Fruit fly (Drosophila melanogaster) whole organism, embryonic: ENCODE measurements around the gene r2d2.

Experiments used
- B-H1 ChIP-seq: fragments of 200-800 bp; sonication (Bioruptor generic); IDR thresholded peaks from 3 replicates; pipeline ENCODE4 v1.3.6; 2022; ENCODE audit warnings: missing biosample characterization, missing genetic modification characterization
- CG10147 ChIP-seq: fragments of 200-800 bp; sonication (Bioruptor generic); optimal IDR thresholded peaks from 2 replicates; lab custom pipeline; 2019; ENCODE audit warnings: missing biosample characterization, mild to moderate bottlenecking, missing genetic modification characterization, moderate library complexity
- CG10979 ChIP-seq: fragments of 200-800 bp; sonication (Bioruptor generic); optimal IDR thresholded peaks from 2 replicates; lab custom pipeline; 2018; ENCODE audit warnings: missing biosample characterization, mild to moderate bottlenecking, missing genetic modification characterization, moderate library complexity
- CG1233 ChIP-seq: fragments of 200-800 bp; sonication (Bioruptor generic); optimal IDR thresholded peaks from 4 replicates; lab custom pipeline; 2018; ENCODE audit warnings: missing biosample characterization, mild to moderate bottlenecking, missing genetic modification characterization
- CG15269 ChIP-seq: fragments of 200-800 bp; sonication (Bioruptor generic); optimal IDR thresholded peaks from 2 replicates; lab custom pipeline; 2018; ENCODE audit warnings: missing biosample characterization, mild to moderate bottlenecking, missing genetic modification characterization, moderate library complexity
- CG16779 ChIP-seq: fragments of 200-800 bp; sonication (Bioruptor generic); IDR thresholded peaks from 2 replicates; pipeline ENCODE4 v1.3.6; 2022; ENCODE audit warnings: missing biosample characterization, missing genetic modification characterization
- CG17568 ChIP-seq: fragments of 200-800 bp; sonication (Bioruptor generic); optimal IDR thresholded peaks from 2 replicates; lab custom pipeline; 2018; ENCODE audit warnings: missing biosample characterization, mild to moderate bottlenecking, missing genetic modification characterization, moderate library complexity
- CG18262 ChIP-seq: fragments of 200-800 bp; optimal IDR thresholded peaks from 3 replicates; lab custom pipeline; 2019; ENCODE audit warnings: missing biosample characterization, mild to moderate bottlenecking, missing genetic modification characterization, moderate library complexity
- CG18764 ChIP-seq: fragments of 200-800 bp; sonication (Bioruptor generic); optimal IDR thresholded peaks from 3 replicates; lab custom pipeline; 2016; ENCODE audit warnings: missing biosample characterization, missing genetic modification characterization
- CG2875 ChIP-seq: fragments of 200-800 bp; sonication (Bioruptor generic); optimal IDR thresholded peaks from 2 replicates; lab custom pipeline; 2017; ENCODE audit warnings: missing biosample characterization, mild to moderate bottlenecking, missing genetic modification characterization, missing genetic modification reagents
- CG31388 ChIP-seq: fragments of 200-800 bp; sonication (Bioruptor generic); optimal IDR thresholded peaks from 2 replicates; lab custom pipeline; 2016; ENCODE audit warnings: missing biosample characterization, missing genetic modification characterization
- CG32532 ChIP-seq: fragments of 200-800 bp; sonication (Bioruptor generic); IDR thresholded peaks from 2 replicates; pipeline ENCODE4 v1.3.6; 2022; ENCODE audit warnings: missing biosample characterization, missing genetic modification characterization
- CG32772 ChIP-seq: fragments of 200-800 bp; sonication (Bioruptor generic); IDR thresholded peaks from 2 replicates; pipeline ENCODE4 v1.3.6; 2022; ENCODE audit warnings: missing biosample characterization, missing genetic modification characterization
- CG33213 ChIP-seq: fragments of 200-800 bp; sonication (Bioruptor generic); optimal IDR thresholded peaks from 3 replicates; lab custom pipeline; 2016; ENCODE audit warnings: missing biosample characterization, missing genetic modification characterization
- CG34422 ChIP-seq: fragments of 200-800 bp; sonication (Bioruptor generic); IDR thresholded peaks from 3 replicates; pipeline ENCODE4 v1.3.6; 2022; ENCODE audit warnings: missing biosample characterization, missing genetic modification characterization
- CG3847 ChIP-seq: fragments of 200-800 bp; sonication (Bioruptor generic); IDR thresholded peaks from 2 replicates; pipeline ENCODE4 v1.3.6; 2022; ENCODE audit warnings: missing biosample characterization, missing genetic modification characterization
- CG4328 ChIP-seq: fragments of 200-800 bp; sonication (Bioruptor generic); optimal IDR thresholded peaks from 3 replicates; lab custom pipeline; 2017; ENCODE audit warnings: missing biosample characterization, missing genetic modification reagents, missing genetic modification characterization
- CG5180 ChIP-seq: fragments of 200-800 bp; sonication (Bioruptor generic); optimal IDR thresholded peaks from 3 replicates; lab custom pipeline; 2017; ENCODE audit warnings: missing biosample characterization, missing genetic modification characterization, mild to moderate bottlenecking, moderate library complexity, missing genetic modification reagents
- CG5953 ChIP-seq: fragments of 200-800 bp; sonication (Bioruptor generic); IDR thresholded peaks from 2 replicates; pipeline ENCODE4 v1.3.6; 2022; ENCODE audit warnings: missing biosample characterization, missing genetic modification characterization
- CG7357 ChIP-seq: fragments of 200-800 bp; sonication (Bioruptor generic); IDR thresholded peaks from 3 replicates; pipeline ENCODE4 v1.3.6; 2022; ENCODE audit warnings: missing biosample characterization, missing genetic modification characterization
- CG7372 ChIP-seq: fragments of 200-800 bp; sonication (Bioruptor generic); IDR thresholded peaks from 2 replicates; pipeline ENCODE4 v1.3.6; 2022; ENCODE audit warnings: missing biosample characterization, missing genetic modification characterization
- CG7556 ChIP-seq: fragments of 200-800 bp; sonication (Bioruptor generic); optimal IDR thresholded peaks from 2 replicates; lab custom pipeline; 2017; ENCODE audit warnings: missing biosample characterization, mild to moderate bottlenecking, missing genetic modification characterization
- CG9876 ChIP-seq: fragments of 200-800 bp; sonication (Bioruptor generic); optimal IDR thresholded peaks from 2 replicates; lab custom pipeline; 2016; ENCODE audit warnings: missing biosample characterization, missing genetic modification characterization
- Camta ChIP-seq: fragments of 200-800 bp; sonication (Bioruptor generic); optimal IDR thresholded peaks from 2 replicates; lab custom pipeline; 2016; ENCODE audit warnings: missing biosample characterization, missing genetic modification characterization
- Drgx ChIP-seq: fragments of 200-800 bp; sonication (Bioruptor generic); IDR thresholded peaks from 2 replicates; pipeline ENCODE4 v1.3.6; 2022; ENCODE audit warnings: missing biosample characterization, missing genetic modification characterization
- Ets97D ChIP-seq: fragments of 200-800 bp; sonication (Bioruptor generic); optimal IDR thresholded peaks from 3 replicates; lab custom pipeline; 2016; ENCODE audit warnings: missing biosample characterization, missing genetic modification characterization
- Fer3 ChIP-seq: fragments of 200-800 bp; sonication (Bioruptor generic); optimal IDR thresholded peaks from 2 replicates; lab custom pipeline; 2018; ENCODE audit warnings: missing biosample characterization, mild to moderate bottlenecking, missing genetic modification characterization, moderate library complexity
- Hey ChIP-seq: fragments of 200-800 bp; sonication (Bioruptor generic); optimal IDR thresholded peaks from 3 replicates; lab custom pipeline; 2018; ENCODE audit warnings: missing biosample characterization, mild to moderate bottlenecking, missing genetic modification characterization
- Hr51 ChIP-seq, 2 experiments: fragments of 200-800 bp; sonication (Bioruptor generic); optimal IDR thresholded peaks; 2 replicates in 1 of 2; 3 replicates in 1 of 2; lab custom pipeline; 2016 to 2018; ENCODE audit warnings: missing biosample characterization in 2 of 2, missing genetic modification characterization in 2 of 2, mild to moderate bottlenecking in 1 of 2, moderate library complexity in 1 of 2
- MBD-R2 ChIP-seq: fragments of 200-800 bp; sonication (Bioruptor generic); IDR thresholded peaks from 2 replicates; pipeline ENCODE4 v1.3.6; 2022; ENCODE audit warnings: missing biosample characterization, missing genetic modification characterization
- Mes4 ChIP-seq: fragments of 200-800 bp; sonication (Bioruptor generic); optimal IDR thresholded peaks from 2 replicates; lab custom pipeline; 2016; ENCODE audit warnings: missing biosample characterization, missing genetic modification characterization
- NC2β ChIP-seq: fragments of 200-800 bp; sonication (Bioruptor generic); optimal IDR thresholded peaks from 2 replicates; lab custom pipeline; 2016; ENCODE audit warnings: missing biosample characterization, missing genetic modification characterization
- Nf-YC ChIP-seq: fragments of 200-800 bp; optimal IDR thresholded peaks from 3 replicates; lab custom pipeline; 2019; ENCODE audit warnings: missing biosample characterization, mild to moderate bottlenecking, missing genetic modification characterization, moderate library complexity
- Oaz ChIP-seq: fragments of 200-800 bp; sonication (Bioruptor generic); IDR thresholded peaks from 2 replicates; pipeline ENCODE4 v1.3.6; 2022; ENCODE audit warnings: missing biosample characterization, missing genetic modification characterization
- Rx ChIP-seq: fragments of 200-800 bp; sonication (Bioruptor generic); IDR thresholded peaks from 2 replicates; pipeline ENCODE4 v1.3.6; 2022; ENCODE audit warnings: missing biosample characterization, missing genetic modification characterization
- Ssrp ChIP-seq: fragments of 200-800 bp; sonication (Bioruptor generic); optimal IDR thresholded peaks from 2 replicates; lab custom pipeline; 2018; ENCODE audit warnings: missing biosample characterization, mild to moderate bottlenecking, missing genetic modification characterization, moderate library complexity
- Tbp ChIP-seq: fragments of >200 bp; optimal IDR thresholded peaks from 2 replicates; lab custom pipeline; 2018; ENCODE audit warnings: missing biosample characterization, missing genetic modification characterization
- amos ChIP-seq: fragments of 200-800 bp; sonication (Bioruptor generic); IDR thresholded peaks from 2 replicates; pipeline ENCODE4 v1.3.6; 2022; ENCODE audit warnings: missing biosample characterization, missing genetic modification characterization; ENCODE audit not compliant: partially characterized antibody
- gt ChIP-seq: fragments of 200-800 bp; sonication (Bioruptor generic); IDR thresholded peaks from 2 replicates; pipeline ENCODE4 v1.3.6; 2022; ENCODE audit warnings: missing biosample characterization, missing genetic modification characterization
- inv ChIP-seq: fragments of 200-800 bp; sonication (Bioruptor generic); IDR thresholded peaks from 2 replicates; pipeline ENCODE4 v1.3.6; 2022; ENCODE audit warnings: missing biosample characterization, missing genetic modification characterization; ENCODE audit not compliant: partially characterized antibody
- luna ChIP-seq: fragments of 200-800 bp; sonication (Bioruptor generic); optimal IDR thresholded peaks from 2 replicates; lab custom pipeline; 2016; ENCODE audit warnings: missing biosample characterization, missing genetic modification characterization
- nom ChIP-seq: fragments of 200-800 bp; sonication (Bioruptor generic); optimal IDR thresholded peaks from 2 replicates; lab custom pipeline; 2017; ENCODE audit warnings: missing biosample characterization, missing genetic modification characterization, mild to moderate bottlenecking, moderate library complexity, missing genetic modification reagents
- odd ChIP-seq: fragments of 200-800 bp; sonication (Bioruptor generic); optimal IDR thresholded peaks from 2 replicates; lab custom pipeline; 2017; ENCODE audit warnings: missing biosample characterization, mild to moderate bottlenecking, missing genetic modification characterization
- pita ChIP-seq: fragments of 200-800 bp; sonication (Bioruptor generic); optimal IDR thresholded peaks from 2 replicates; lab custom pipeline; 2017; ENCODE audit warnings: missing biosample characterization, mild to moderate bottlenecking, missing genetic modification characterization
- pzg ChIP-seq: fragments of 200-800 bp; sonication (Bioruptor generic); optimal IDR thresholded peaks from 3 replicates; lab custom pipeline; 2018; ENCODE audit warnings: missing biosample characterization, mild to moderate bottlenecking, missing genetic modification characterization, moderate library complexity
- scrt ChIP-seq: fragments of 200-800 bp; sonication (Bioruptor generic); optimal IDR thresholded peaks from 2 replicates; lab custom pipeline; 2018; ENCODE audit warnings: missing biosample characterization, mild to moderate bottlenecking, missing genetic modification characterization, moderate library complexity
- sens-2 ChIP-seq: fragments of 200-800 bp; sonication (Bioruptor generic); IDR thresholded peaks from 2 replicates; pipeline ENCODE4 v1.3.6; 2022; ENCODE audit warnings: missing biosample characterization, missing genetic modification characterization
- tll ChIP-seq, 2 experiments: fragments of 200-800 bp in 1 of 2; fragments of >200 bp in 1 of 2; sonication (Bioruptor generic) in 1 of 2; optimal IDR thresholded peaks; 2 replicates each; lab custom pipeline; 2017 to 2019; ENCODE audit warnings: missing biosample characterization in 2 of 2, missing genetic modification characterization in 2 of 2, mild to moderate bottlenecking in 1 of 2, moderate library complexity in 1 of 2

r2d2 gene

DNA sequence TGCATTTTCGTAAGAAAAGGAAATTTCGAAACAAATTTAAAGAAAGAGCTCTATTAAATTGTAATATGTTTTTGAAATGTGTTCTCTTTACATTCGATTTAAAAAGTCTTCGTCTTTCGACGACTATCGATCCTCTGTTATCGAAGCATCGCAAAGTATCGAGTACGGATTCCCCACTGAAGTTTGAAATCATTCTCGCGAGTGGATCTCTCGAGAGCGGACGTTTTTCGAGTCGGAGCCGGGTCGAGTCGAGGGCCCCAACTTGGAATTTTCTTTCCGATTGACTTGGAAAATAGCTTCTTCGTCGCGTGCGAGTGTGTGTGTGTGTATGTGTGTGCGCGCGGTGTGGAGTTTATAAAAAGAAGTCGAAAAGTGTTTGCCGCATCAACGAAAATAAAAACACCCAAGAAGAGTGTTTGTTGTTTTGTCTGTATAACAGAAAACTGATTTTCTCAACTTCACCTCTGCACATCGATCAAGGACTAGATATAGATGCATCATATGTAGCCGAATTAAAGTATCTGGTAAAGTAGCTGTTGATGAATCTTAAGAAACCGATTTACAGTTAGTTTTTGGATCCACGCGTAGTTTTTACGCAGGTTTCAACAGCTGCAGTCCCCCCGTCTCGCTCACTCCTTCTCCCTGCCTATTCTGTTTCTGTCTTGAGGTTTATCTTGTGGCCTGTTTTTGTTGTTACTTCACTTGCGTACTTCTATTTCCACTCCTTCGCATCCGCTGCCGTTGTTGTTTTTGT lies 11.5 kb downstream of the r2d2 start, which contains the start of gene LanB1 (continued):
- TF ChIP-seq CG34422 (GFP tag; lab: Robert Waterston, UW): peak; percentile 52; the same call in 1 of the 3 replicates
- no peak for TF ChIP-seq CG7372 (GFP tag; lab: Robert Waterston, UW)
- no peak for TF ChIP-seq CG33213
- no peak for TF ChIP-seq CG4328 (GFP tag; lab: Kevin White, UChicago)
- no peak for TF ChIP-seq CG7357
- TF ChIP-seq Fer3: no peak
- TF ChIP-seq CG10147 (GFP tag; lab: Kevin White, UChicago): no peak
- no peak for TF ChIP-seq CG16779 (GFP tag; lab: Robert Waterston, UW)
- TF ChIP-seq Oaz (GFP tag; lab: Robert Waterston, UW): no peak
- TF ChIP-seq Rx (GFP tag; lab: Robert Waterston, UW): no peak
- TF ChIP-seq amos: peak; percentile 63; the same call in 1 of the 2 replicates
- TF ChIP-seq pzg (GFP tag; lab: Kevin White, UChicago): peak; percentile 34
- TF ChIP-seq Ssrp (tag; lab: Kevin White, UChicago): no peak
- no peak for TF ChIP-seq Tbp (GFP tag; lab: Kevin White, UChicago)
- TF ChIP-seq odd (GFP tag; lab: Kevin White, UChicago): no peak
- TF ChIP-seq CG18764 (GFP tag; lab: Kevin White, UChicago): no peak
- TF ChIP-seq CG32532 (GFP tag; lab: Robert Waterston, UW): no peak
- TF ChIP-seq CG1233 (GFP tag; lab: Kevin White, UChicago): no peak
- TF ChIP-seq pita: no peak
- no peak for TF ChIP-seq CG2875 (GFP tag; lab: Kevin White, UChicago)
- peak; percentile 14 for TF ChIP-seq nom (GFP tag; lab: Kevin White, UChicago)
- TF ChIP-seq CG17568 (GFP tag; lab: Kevin White, UChicago): no peak

DNA sequence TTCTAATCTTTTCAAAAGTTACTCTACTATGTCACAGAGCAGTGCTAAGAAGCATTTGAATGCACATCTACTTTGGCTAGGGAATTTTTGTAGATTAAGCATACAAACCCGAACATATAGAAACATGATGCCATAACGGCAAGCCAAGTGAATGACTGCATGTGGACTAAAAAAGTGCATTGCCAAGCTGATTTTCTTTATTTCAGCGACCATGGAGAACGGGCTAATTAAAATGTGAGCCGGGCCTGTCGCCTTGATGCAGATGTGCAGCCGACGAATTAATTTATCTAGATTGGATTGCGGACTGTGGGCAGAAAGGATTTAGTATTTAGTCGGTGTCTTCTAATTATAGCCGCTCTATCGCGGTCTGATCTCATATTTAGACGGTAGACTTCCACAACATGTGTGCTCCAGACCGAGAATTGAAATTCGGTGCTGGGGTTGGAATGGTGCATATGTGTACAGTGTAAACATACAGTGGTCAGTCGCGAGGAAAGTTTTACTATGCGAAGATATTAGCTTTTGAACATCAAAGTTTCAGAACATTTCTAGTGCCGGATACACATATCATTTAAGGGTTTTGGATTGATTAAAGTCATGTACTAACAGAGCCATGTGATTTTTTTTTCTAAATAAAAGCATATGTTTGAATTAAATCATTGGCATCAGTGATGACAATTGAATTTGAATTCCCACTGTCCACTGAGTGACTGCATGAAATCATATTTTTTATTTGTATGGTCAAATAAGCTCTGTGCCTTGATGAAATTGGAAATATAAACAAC lies 12.8 kb downstream of the r2d2 start:
- TF ChIP-seq luna (GFP tag; lab: Kevin White, UChicago) (no peak), CG5180 (GFP tag; lab: Kevin White, UChicago) (no peak), CG31388 (GFP tag; lab: Kevin White, UChicago) (no peak), CG5953 (GFP tag; lab: Robert Waterston, UW) (no peak), Camta (GFP tag; lab: Kevin White, UChicago) (no peak), CG18262 (tag; lab: Kevin White, UChicago) (no peak), Mes4 (GFP tag; lab: Kevin White, UChicago) (no peak), Ets97D (GFP tag; lab: Kevin White, UChicago) (no peak), Hey (no peak), CG7556 (GFP tag; lab: Kevin White, UChicago) (no peak), scrt (GFP tag; lab: Kevin White, UChicago) (no peak), CG15269 (peak; percentile 36), MBD-R2 (GFP tag; lab: Robert Waterston, UW) (no peak), Nf-YC (tag; lab: Kevin White, UChicago) (no peak), Drgx (GFP tag; lab: Robert Waterston, UW) (no peak), CG32772 (no peak), CG3847 (GFP tag; lab: Robert Waterston, UW) (no peak), tll (GFP tag; optimal IDR thresholded peaks at IDR 0.05; lab: Kevin White, UChicago) (no peak), sens-2 (GFP tag; lab: Robert Waterston, UW) (no peak), gt (GFP tag; lab: Robert Waterston, UW) (no peak), NC2β (GFP tag; lab: Kevin White, UChicago) (no peak), inv (no peak), CG9876 (GFP tag; lab: Kevin White, UChicago) (no peak), CG10979 (tag; lab: Kevin White, UChicago) (no peak), B-H1 (no peak), Hr51 (GFP tag; optimal IDR thresholded peaks at IDR 0.05; lab: Kevin White, UChicago) (peak in 1 of 2 experiments; percentile 34)
